Fruit fly (Drosophila melanogaster) whole organism, embryonic: ENCODE measurements around the gene Gr64b.

Experiments used
- CG12155 ChIP-seq: fragments of 200-800 bp; sonication (Bioruptor generic); optimal IDR thresholded peaks from 3 replicates; lab custom pipeline; 2016; ENCODE audit warnings: missing biosample characterization, missing genetic modification characterization
- CG12391 ChIP-seq: fragments of 200-800 bp; sonication (Bioruptor generic); optimal IDR thresholded peaks from 3 replicates; lab custom pipeline; 2018; ENCODE audit warnings: missing biosample characterization, mild to moderate bottlenecking, missing genetic modification characterization, moderate library complexity
- CG13296 ChIP-seq: fragments of 200-800 bp; sonication (Bioruptor generic); optimal IDR thresholded peaks from 3 replicates; lab custom pipeline; 2018; ENCODE audit warnings: missing biosample characterization, mild to moderate bottlenecking, missing genetic modification characterization
- CG14441 ChIP-seq: fragments of 200-800 bp; sonication (Bioruptor generic); IDR thresholded peaks from 2 replicates; pipeline ENCODE4 v1.3.6; 2022; ENCODE audit warnings: missing biosample characterization, missing genetic modification characterization
- CG14965 ChIP-seq: fragments of 200-800 bp; sonication (Bioruptor generic); optimal IDR thresholded peaks from 2 replicates; lab custom pipeline; 2016; ENCODE audit warnings: missing biosample characterization, missing genetic modification characterization, borderline replicate concordance
- CG15514 ChIP-seq: fragments of 200-800 bp; sonication (Bioruptor generic); optimal IDR thresholded peaks from 3 replicates; lab custom pipeline; 2017; ENCODE audit warnings: missing biosample characterization, missing genetic modification characterization, mild to moderate bottlenecking, moderate library complexity, missing genetic modification reagents
- CG16863 ChIP-seq: fragments of 200-800 bp; sonication (Bioruptor generic); optimal IDR thresholded peaks from 3 replicates; lab custom pipeline; 2016; ENCODE audit warnings: missing biosample characterization, missing genetic modification characterization
- CG17186 ChIP-seq: fragments of 200-800 bp; sonication (Bioruptor generic); optimal IDR thresholded peaks from 3 replicates; lab custom pipeline; 2017; ENCODE audit warnings: missing biosample characterization, missing genetic modification reagents, missing genetic modification characterization
- CG17328 ChIP-seq: fragments of 200-800 bp; sonication (Bioruptor generic); IDR thresholded peaks from 2 replicates; pipeline ENCODE4 v1.3.6; 2022; ENCODE audit warnings: missing biosample characterization, missing genetic modification characterization
- CG17361 ChIP-seq: fragments of 200-800 bp; sonication (Bioruptor generic); IDR thresholded peaks from 3 replicates; pipeline ENCODE4 v1.3.6; 2022; ENCODE audit warnings: missing biosample characterization, missing genetic modification characterization
- CG1832 ChIP-seq: fragments of 200-800 bp; sonication (Bioruptor generic); optimal IDR thresholded peaks from 2 replicates; lab custom pipeline; 2017; ENCODE audit warnings: missing biosample characterization, mild to moderate bottlenecking, missing genetic modification characterization, inconsistent platforms
- CG32532 ChIP-seq: fragments of 200-800 bp; sonication (Bioruptor generic); IDR thresholded peaks from 2 replicates; pipeline ENCODE4 v1.3.6; 2022; ENCODE audit warnings: missing biosample characterization, missing genetic modification characterization
- CG33557 ChIP-seq: fragments of 200-800 bp; sonication (Bioruptor generic); optimal IDR thresholded peaks from 2 replicates; lab custom pipeline; 2019; ENCODE audit warnings: missing biosample characterization, mild to moderate bottlenecking, missing genetic modification characterization, moderate library complexity
- CG34422 ChIP-seq: fragments of 200-800 bp; sonication (Bioruptor generic); IDR thresholded peaks from 3 replicates; pipeline ENCODE4 v1.3.6; 2022; ENCODE audit warnings: missing biosample characterization, missing genetic modification characterization
- CG6689 ChIP-seq: fragments of 200-800 bp; sonication (Bioruptor generic); IDR thresholded peaks from 2 replicates; pipeline ENCODE4 v1.3.6; 2022; ENCODE audit warnings: missing biosample characterization, missing genetic modification characterization
- CG7357 ChIP-seq: fragments of 200-800 bp; sonication (Bioruptor generic); IDR thresholded peaks from 3 replicates; pipeline ENCODE4 v1.3.6; 2022; ENCODE audit warnings: missing biosample characterization, missing genetic modification characterization
- CG7839 ChIP-seq: fragments of 200-800 bp; sonication (Bioruptor generic); optimal IDR thresholded peaks from 3 replicates; lab custom pipeline; 2018; ENCODE audit warnings: missing biosample characterization, mild to moderate bottlenecking, missing genetic modification characterization, moderate library complexity
- CoRest ChIP-seq: fragments of 200-800 bp; sonication (Bioruptor generic); optimal IDR thresholded peaks from 3 replicates; lab custom pipeline; 2018; ENCODE audit warnings: missing biosample characterization, mild to moderate bottlenecking, missing genetic modification characterization, moderate library complexity
- D19A ChIP-seq: fragments of 200-800 bp; optimal IDR thresholded peaks from 3 replicates; lab custom pipeline; 2019; ENCODE audit warnings: missing biosample characterization, mild to moderate bottlenecking, missing genetic modification characterization, moderate library complexity
- HLHmδ ChIP-seq: fragments of 200-800 bp; sonication (Bioruptor generic); optimal IDR thresholded peaks from 2 replicates; lab custom pipeline; 2018; ENCODE audit warnings: missing biosample characterization, mild to moderate bottlenecking, missing genetic modification characterization, moderate library complexity
- HmgD ChIP-seq: fragments of 200-800 bp; sonication (Bioruptor generic); optimal IDR thresholded peaks from 3 replicates; lab custom pipeline; 2016; ENCODE audit warnings: missing biosample characterization, missing genetic modification characterization
- Hr39 ChIP-seq: fragments of >200 bp; optimal IDR thresholded peaks from 2 replicates; lab custom pipeline; 2017
- Optix ChIP-seq: fragments of 200-800 bp; sonication (Bioruptor generic); IDR thresholded peaks from 3 replicates; pipeline ENCODE4 v1.3.6; 2022; ENCODE audit warnings: missing biosample characterization, missing genetic modification characterization
- PHDP ChIP-seq: fragments of 200-800 bp; sonication (Bioruptor generic); optimal IDR thresholded peaks from 3 replicates; lab custom pipeline; 2018; ENCODE audit warnings: missing biosample characterization, mild to moderate bottlenecking, missing genetic modification characterization, moderate library complexity
- Sin3A ChIP-seq: fragments of >200 bp; optimal IDR thresholded peaks from 2 replicates; lab custom pipeline; 2018
- Six4 ChIP-seq: fragments of 200-800 bp; sonication (Bioruptor generic); optimal IDR thresholded peaks from 2 replicates; lab custom pipeline; 2016; ENCODE audit warnings: missing biosample characterization, missing genetic modification characterization
- Usf ChIP-seq: fragments of 200-800 bp; sonication (Bioruptor generic); optimal IDR thresholded peaks from 2 replicates; lab custom pipeline; 2017; ENCODE audit warnings: missing genotype, missing biosample characterization, missing genetic modification characterization
- ac ChIP-seq: fragments of 200-800 bp; sonication (Bioruptor generic); optimal IDR thresholded peaks from 3 replicates; lab custom pipeline; 2017; ENCODE audit warnings: missing biosample characterization, mild to moderate bottlenecking, missing genetic modification characterization
- bbx ChIP-seq: fragments of 200-800 bp; sonication (Bioruptor generic); IDR thresholded peaks from 2 replicates; pipeline ENCODE4 v1.3.6; 2022; ENCODE audit warnings: missing biosample characterization, missing genetic modification characterization; ENCODE audit not compliant: partially characterized antibody
- chn ChIP-seq: fragments of 200-800 bp; sonication (Bioruptor generic); optimal IDR thresholded peaks from 2 replicates; lab custom pipeline; 2016; ENCODE audit warnings: missing biosample characterization, missing genetic modification characterization
- dimm ChIP-seq: fragments of 200-800 bp; sonication (Bioruptor generic); IDR thresholded peaks from 2 replicates; pipeline ENCODE4 v1.3.6; 2022; ENCODE audit warnings: missing biosample characterization, missing genetic modification characterization
- ems ChIP-seq: fragments of 200-800 bp; sonication (Bioruptor generic); optimal IDR thresholded peaks from 3 replicates; lab custom pipeline; 2016; ENCODE audit warnings: missing biosample characterization, missing genetic modification characterization
- eve ChIP-seq, 2 experiments: fragments of >200 bp; optimal IDR thresholded peaks; 2 replicates each; lab custom pipeline; 2017; ENCODE audit warnings: missing biosample characterization in 2 of 2, missing genetic modification characterization in 2 of 2
- fd64A ChIP-seq: fragments of 200-800 bp; sonication (Bioruptor generic); optimal IDR thresholded peaks from 3 replicates; lab custom pipeline; 2018; ENCODE audit warnings: missing biosample characterization, mild to moderate bottlenecking, missing genetic modification characterization
- grau ChIP-seq: fragments of 200-800 bp; optimal IDR thresholded peaks from 3 replicates; lab custom pipeline; 2019; ENCODE audit warnings: missing biosample characterization, mild to moderate bottlenecking, missing genetic modification characterization, moderate library complexity
- grn ChIP-seq: fragments of 200-800 bp; sonication (Bioruptor generic); optimal IDR thresholded peaks from 3 replicates; lab custom pipeline; 2017; ENCODE audit warnings: missing biosample characterization, missing genetic modification characterization
- hth ChIP-seq: fragments of >200 bp; optimal IDR thresholded peaks from 2 replicates; lab custom pipeline; 2017; ENCODE audit warnings: inconsistent platforms
- knrl ChIP-seq: fragments of 200-800 bp; sonication (Bioruptor generic); IDR thresholded peaks from 3 replicates; pipeline ENCODE4 v1.3.6; 2022; ENCODE audit warnings: missing biosample characterization, missing genetic modification characterization; ENCODE audit not compliant: partially characterized antibody
- nau ChIP-seq: fragments of 200-800 bp; sonication (Bioruptor generic); optimal IDR thresholded peaks from 3 replicates; lab custom pipeline; 2017; ENCODE audit warnings: missing biosample characterization, mild to moderate bottlenecking, missing genetic modification characterization, missing genetic modification reagents
- nerfin-1 ChIP-seq: fragments of 200-800 bp; sonication (Bioruptor generic); optimal IDR thresholded peaks from 3 replicates; lab custom pipeline; 2019; ENCODE audit warnings: missing biosample characterization, mild to moderate bottlenecking, missing genetic modification characterization, moderate library complexity
- p53 ChIP-seq: fragments of 200-800 bp; sonication (Bioruptor generic); optimal IDR thresholded peaks from 2 replicates; lab custom pipeline; 2016; ENCODE audit warnings: missing biosample characterization, missing genetic modification characterization
- pros ChIP-seq: fragments of 200-800 bp; sonication (Bioruptor generic); optimal IDR thresholded peaks from 3 replicates; lab custom pipeline; 2019; ENCODE audit warnings: missing biosample characterization, mild to moderate bottlenecking, missing genetic modification characterization, moderate library complexity
- sc ChIP-seq, 3 experiments: fragments of >200 bp in 2 of 3; fragments of 200-800 bp in 1 of 3; sonication (Bioruptor generic) in 1 of 3; optimal IDR thresholded peaks; 2 replicates in 2 of 3; 3 replicates in 1 of 3; lab custom pipeline; 2017; ENCODE audit warnings: mild to moderate bottlenecking in 1 of 3, missing biosample characterization in 1 of 3, missing genetic modification characterization in 1 of 3, missing genetic modification reagents in 1 of 3
- schlank ChIP-seq: fragments of 200-800 bp; sonication (Bioruptor generic); optimal IDR thresholded peaks from 2 replicates; lab custom pipeline; 2018; ENCODE audit warnings: missing biosample characterization, mild to moderate bottlenecking, missing genetic modification characterization
- sens ChIP-seq: fragments of 200-800 bp; sonication (Bioruptor generic); peaks from one replicate; lab custom pipeline; 2016; ENCODE audit warnings: missing biosample characterization, missing genetic modification characterization
- seq ChIP-seq: fragments of 200-800 bp; sonication (Bioruptor generic); IDR thresholded peaks from 2 replicates; pipeline ENCODE4 v1.3.6; 2022; ENCODE audit warnings: missing biosample characterization, missing genetic modification characterization
- sna ChIP-seq: fragments of 200-800 bp; sonication (Bioruptor generic); IDR thresholded peaks from 2 replicates; pipeline ENCODE4 v1.3.6; 2022; ENCODE audit warnings: missing biosample characterization, missing genetic modification characterization; ENCODE audit not compliant: partially characterized antibody
- sr ChIP-seq: fragments of 200-800 bp; sonication (Bioruptor generic); IDR thresholded peaks from 3 replicates; pipeline ENCODE4 v1.3.6; 2022; ENCODE audit warnings: missing biosample characterization, missing genetic modification characterization
- tin ChIP-seq: fragments of 200-800 bp; sonication (Bioruptor generic); optimal IDR thresholded peaks from 3 replicates; lab custom pipeline; 2016; ENCODE audit warnings: missing biosample characterization, missing genetic modification characterization
- ttk ChIP-seq: fragments of 200-800 bp; sonication (Bioruptor generic); IDR thresholded peaks from 2 replicates; pipeline ENCODE4 v2.1.2; 2022; ENCODE audit warnings: missing biosample characterization, missing genetic modification characterization

The Gr64b gene

DNA sequence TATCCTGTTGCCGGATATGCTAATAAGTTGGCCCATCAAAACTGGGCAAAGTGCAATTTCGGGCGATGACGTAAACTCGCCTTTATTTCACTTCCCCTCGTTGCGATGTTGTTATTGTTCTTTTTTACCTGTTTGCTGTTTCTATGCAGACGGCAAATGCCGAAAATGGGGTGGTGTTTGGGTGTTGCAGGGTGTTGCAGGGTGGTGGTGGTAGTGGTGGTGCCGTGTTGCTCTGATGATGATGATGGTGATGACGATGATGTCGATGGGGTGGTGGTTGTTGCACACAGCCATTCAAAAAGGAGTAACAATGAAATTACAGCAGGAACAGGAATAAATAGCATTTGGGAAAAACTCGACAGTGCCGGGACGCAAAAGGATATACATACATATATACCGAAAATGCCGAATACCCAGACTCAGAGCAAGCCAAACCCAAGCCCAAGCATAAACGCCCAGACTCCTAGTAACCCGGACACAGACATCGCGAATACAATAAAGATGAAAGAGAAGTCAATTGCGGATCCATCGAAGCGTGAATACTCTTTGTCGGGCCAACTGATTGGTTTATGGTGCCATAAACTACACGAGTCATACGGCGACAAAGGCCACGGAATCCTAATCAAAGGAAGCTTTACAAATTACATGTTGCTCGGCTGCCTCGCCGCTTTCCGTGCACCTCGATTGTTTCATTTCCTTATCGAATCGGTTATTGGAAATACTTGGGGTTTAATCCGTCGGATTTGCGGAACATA is 49.5 kb upstream of the Gr64b start (continued):
- TF ChIP-seq HLHmδ (GFP tag; lab: Kevin White, UChicago) (no peak), CG34422 (no peak), schlank (tag; lab: Kevin White, UChicago) (no peak), CG33557 (GFP tag; lab: Kevin White, UChicago) (no peak), sr (GFP tag; lab: Robert Waterston, UW) (no peak), PHDP (no peak), CG7839 (tag; lab: Kevin White, UChicago) (no peak), tin (GFP tag; lab: Kevin White, UChicago) (no peak), grau (tag; lab: Kevin White, UChicago) (no peak), D19A (tag; lab: Kevin White, UChicago) (peak; percentile 71), dimm (GFP tag; lab: Robert Waterston, UW) (no peak), CG14441 (GFP tag; lab: Robert Waterston, UW) (no peak), CG32532 (GFP tag; lab: Robert Waterston, UW) (no peak), CG17361 (GFP tag; lab: Robert Waterston, UW) (no peak)

DNA sequence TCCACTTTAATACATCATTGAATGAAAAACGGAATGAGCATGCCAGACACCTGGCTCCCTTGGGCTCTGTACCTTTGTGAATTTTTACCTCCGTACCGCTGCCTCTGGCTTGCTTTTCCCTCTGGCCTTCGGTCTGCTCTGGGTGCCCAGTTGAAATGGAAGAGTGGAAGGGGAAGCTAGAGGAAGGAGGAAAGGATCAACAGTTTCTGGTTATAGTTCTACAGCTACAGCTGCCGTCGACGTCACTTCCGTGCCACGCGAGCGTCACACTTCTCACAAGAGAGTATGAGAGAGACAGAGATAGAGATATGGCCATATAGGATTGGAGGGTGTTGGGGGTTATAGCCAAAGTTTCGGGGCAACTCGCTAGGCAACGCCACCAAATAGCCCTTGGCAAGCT is 48.4 kb upstream of the Gr64b start:
- no peak for TF ChIP-seq CG14965 (GFP tag; lab: Kevin White, UChicago)
- no peak for TF ChIP-seq Hr39 (lab: Kevin White, UChicago)
- no peak for TF ChIP-seq eve (GFP tag; optimal IDR thresholded peaks at IDR 0.05; lab: Kevin White, UChicago)
- TF ChIP-seq CG12391 (tag; lab: Kevin White, UChicago) = no peak
- TF ChIP-seq CG17186 = no peak
- TF ChIP-seq CG6689 (GFP tag; lab: Robert Waterston, UW) = no peak
- TF ChIP-seq pros (GFP tag; lab: Kevin White, UChicago) = peak; percentile 64
- peak; percentile 23 for TF ChIP-seq CG1832 (GFP tag; lab: Kevin White, UChicago)
- TF ChIP-seq Six4 = no peak
- no peak for TF ChIP-seq Sin3A
- no peak for TF ChIP-seq ttk (GFP tag; lab: Robert Waterston, UW)
- no peak for TF ChIP-seq sens (GFP tag; lab: Kevin White, UChicago)
- TF ChIP-seq nerfin-1 = no peak
- TF ChIP-seq p53 (GFP tag; lab: Kevin White, UChicago) = no peak
- TF ChIP-seq seq (GFP tag; lab: Robert Waterston, UW) = no peak
- TF ChIP-seq knrl = no peak
- TF ChIP-seq hth = no peak
- no peak for TF ChIP-seq CG17328 (GFP tag; lab: Robert Waterston, UW)
- no peak for TF ChIP-seq CoRest
- no peak for TF ChIP-seq CG12155 (GFP tag; lab: Kevin White, UChicago)
- no peak for TF ChIP-seq sc (optimal IDR thresholded peaks at IDR 0.05; lab: Kevin White, UChicago)
- TF ChIP-seq sc (GFP tag; optimal IDR thresholded peaks at IDR 0.05; lab: Kevin White, UChicago) = no peak
- no peak for TF ChIP-seq Usf (GFP tag; lab: Kevin White, UChicago)
- TF ChIP-seq ems (GFP tag; lab: Kevin White, UChicago) = no peak
- TF ChIP-seq fd64A (GFP tag; lab: Kevin White, UChicago) = no peak
- TF ChIP-seq CG15514 (GFP tag; lab: Kevin White, UChicago) = no peak
- no peak for TF ChIP-seq nau (GFP tag; lab: Kevin White, UChicago)
- TF ChIP-seq CG7357 (GFP tag; lab: Robert Waterston, UW) = no peak
- no peak for TF ChIP-seq Optix
- no peak for TF ChIP-seq sna
- TF ChIP-seq ac (GFP tag; lab: Kevin White, UChicago) = peak; percentile 54
- no peak for TF ChIP-seq CG13296 (GFP tag; lab: Kevin White, UChicago)
- no peak for TF ChIP-seq chn
- no peak for TF ChIP-seq bbx (GFP tag; lab: Robert Waterston, UW)
- no peak for TF ChIP-seq HmgD (GFP tag; lab: Kevin White, UChicago)
- no peak for TF ChIP-seq grn (GFP tag; lab: Kevin White, UChicago)
- TF ChIP-seq CG16863 (GFP tag; lab: Kevin White, UChicago) = no peak
